Fruit fly (Drosophila melanogaster): ENCODE data around the gene CG7215.
A peak's percentile ranks its signal among the peaks of the same experiment; 100 is the strongest.

CG7215 gene

DNA sequence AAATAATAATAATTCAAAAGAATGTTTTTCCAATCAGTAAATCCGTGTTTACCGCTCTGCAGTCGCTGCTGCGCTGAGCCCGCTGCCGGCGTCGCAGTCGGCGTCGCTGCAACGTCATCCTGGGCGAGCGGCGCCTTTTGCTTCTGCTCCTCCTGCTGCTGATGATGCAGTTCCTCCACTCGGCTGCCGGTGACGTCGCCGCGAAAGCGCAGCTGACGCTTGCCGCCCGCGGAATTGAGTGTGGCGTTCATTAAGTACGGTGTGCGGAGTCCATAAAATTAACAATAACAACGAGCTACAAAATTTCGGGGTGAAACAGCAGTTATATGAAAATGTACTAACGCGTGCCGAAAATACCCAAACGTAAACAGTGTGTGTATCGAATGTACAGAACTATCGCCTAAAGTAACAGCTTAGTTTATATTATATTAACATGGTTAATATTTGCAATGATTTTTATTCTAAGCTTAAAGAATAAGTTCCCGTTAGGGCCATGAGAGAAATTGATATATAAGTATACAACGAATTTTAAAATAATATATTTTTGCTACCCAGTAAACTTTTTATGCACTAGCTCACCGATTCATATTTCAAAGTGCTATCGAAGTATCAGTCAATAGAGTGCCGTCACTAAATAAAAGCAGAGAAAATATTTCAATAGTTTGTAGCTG is 2.9 kb downstream of the CG7215 start, which contains the start of the genes CG7218 and Cbp20 (continued):
- TF ChIP-seq gfzf (GFP tag; optimal IDR thresholded peaks at IDR 0.05) (peak; percentile 73), Side (GFP tag; optimal IDR thresholded peaks at IDR 0.05) (no peak), CG32767 (GFP tag; IDR thresholded peaks at IDR 0.05) (no peak; the same call in 1 of the 2 replicates), ATbp (GFP tag; optimal IDR thresholded peaks at IDR 0.05) (no peak), gcm (GFP tag; optimal IDR thresholded peaks at IDR 0.05) (no peak), Oli (tag; optimal IDR thresholded peaks at IDR 0.05) (peak; percentile 47), mirr (GFP tag; optimal IDR thresholded peaks at IDR 0.05) (no peak), Xrp1 (GFP tag; IDR thresholded peaks at IDR 0.05) (peak; percentile 76), klu (GFP tag; IDR thresholded peaks at IDR 0.05) (0 out of 2 replicates have a peak, but pooled peaks have one; percentile 25), danr (GFP tag; IDR thresholded peaks at IDR 0.05) (0 out of 2 replicates have a peak, but pooled peaks have one; percentile 25), nerfin-1 (tag; optimal IDR thresholded peaks at IDR 0.05) (peak; percentile 50), CoRest (tag; optimal IDR thresholded peaks at IDR 0.05) (peak; percentile 84), CG8290 (GFP tag; optimal IDR thresholded peaks at IDR 0.05) (peak; percentile 56), CG8290 (tag; optimal IDR thresholded peaks at IDR 0.05) (peak; percentile 52 to 79), vnd (GFP tag; IDR thresholded peaks at IDR 0.05; ENCODE audit: partially characterized antibody) (peak; percentile 80), Dref (GFP tag; IDR thresholded peaks at IDR 0.05) (peak; percentile 62), bbx (GFP tag; IDR thresholded peaks at IDR 0.05; ENCODE audit: partially characterized antibody) (peak; percentile 74), Lim3 (GFP tag; IDR thresholded peaks at IDR 0.05) (no peak), CG3281 (GFP tag; optimal IDR thresholded peaks at IDR 0.05) (peak; percentile 69), CG18262 (tag; optimal IDR thresholded peaks at IDR 0.05) (peak; percentile 60), GATAe (GFP tag; conservative IDR thresholded peaks at IDR 0.05) (no peak), gem (tag; optimal IDR thresholded peaks at IDR 0.05) (peak; percentile 78), zen (tag; optimal IDR thresholded peaks at IDR 0.05) (peak; percentile 16), CG12744 (GFP tag; optimal IDR thresholded peaks at IDR 0.05) (peak; percentile 59), Antp (GFP tag; optimal IDR thresholded peaks at IDR 0.05) (peak; percentile 62), gsb (GFP tag; IDR thresholded peaks at IDR 0.05) (no peak), dati (GFP tag; IDR thresholded peaks at IDR 0.05) (0 out of 2 replicates have a peak, but pooled peaks have one; percentile 26), sens (GFP tag) (peak; percentile 90), Abd-B (GFP tag; optimal IDR thresholded peaks at IDR 0.05) (peak; percentile 79), maf-S (GFP tag; optimal IDR thresholded peaks at IDR 0.05) (peak; percentile 23), CG1233 (GFP tag; optimal IDR thresholded peaks at IDR 0.05) (peak; percentile 67), CG12219 (GFP tag; optimal IDR thresholded peaks at IDR 0.05) (peak; percentile 24), CG15269 (tag; optimal IDR thresholded peaks at IDR 0.05) (peak; percentile 71), CG10959 (GFP tag; IDR thresholded peaks at IDR 0.05) (no peak), CG11247 (GFP tag; IDR thresholded peaks at IDR 0.05) (peak; percentile 80), CG17328 (GFP tag; IDR thresholded peaks at IDR 0.05) (peak; percentile 65), abd-A (tag; optimal IDR thresholded peaks at IDR 0.05) (peak; percentile 60), CG10267 (tag; optimal IDR thresholded peaks at IDR 0.05) (peak; percentile 79), CG1832 (GFP tag; optimal IDR thresholded peaks at IDR 0.05) (no peak), CG5245 (GFP tag; optimal IDR thresholded peaks at IDR 0.05) (peak; percentile 55), sna (GFP tag; IDR thresholded peaks at IDR 0.05; ENCODE audit: partially characterized antibody) (peak; percentile 89), ems (GFP tag; optimal IDR thresholded peaks at IDR 0.05) (peak; percentile 49), CG4707 (GFP tag; optimal IDR thresholded peaks at IDR 0.05) (no peak), Mes4 (GFP tag; optimal IDR thresholded peaks at IDR 0.05) (no peak), CG12659 (GFP tag; optimal IDR thresholded peaks at IDR 0.05) (peak; percentile 86), CG4424 (GFP tag; optimal IDR thresholded peaks at IDR 0.05) (peak; percentile 71), CG3065 (GFP tag; optimal IDR thresholded peaks at IDR 0.05) (peak; percentile 46), CG1529 (GFP tag; optimal IDR thresholded peaks at IDR 0.05) (peak; percentile 18), CG18476 (GFP tag; optimal IDR thresholded peaks at IDR 0.05) (peak; percentile 61)
